Worm (Caenorhabditis elegans) whole organism, young adult: ENCODE results near the gene K02E11.7.

ENCODE experiments used
- B0035.1 ChIP-seq: sonication (generic microtip); optimal IDR thresholded peaks from 2 replicates; lab custom pipeline; 2016; ENCODE audit warnings: missing genetic modification characterization, mild to moderate bottlenecking, missing compliant biosample characterization, missing genotype, missing genetic modification reagents
- B0336.3 ChIP-seq: fragments of 200-800 bp; sonication (Bioruptor generic); IDR thresholded peaks from 2 replicates; pipeline ENCODE4 v1.3.6; 2022; ENCODE audit warnings: missing genetic modification characterization, missing compliant biosample characterization
- C06A6.2 ChIP-seq: fragments of 200-800 bp; sonication (Bioruptor generic); conservative IDR thresholded peaks from 2 replicates; pipeline ENCODE4 v1.3.6; 2022; ENCODE audit warnings: missing genetic modification characterization, missing compliant biosample characterization
- F23B12.7 ChIP-seq: sonication (generic microtip); optimal IDR thresholded peaks from 2 replicates; lab custom pipeline; 2017; ENCODE audit warnings: missing genetic modification characterization, mild to moderate bottlenecking, missing compliant biosample characterization, antibody characterized with exemption, moderate library complexity; ENCODE audit not compliant: insufficient read depth
- F33H1.4 ChIP-seq: fragments of 200-800 bp; sonication (Bioruptor generic); IDR thresholded peaks from 2 replicates; pipeline ENCODE4 v1.3.6; 2022; ENCODE audit warnings: missing genetic modification reagents, missing genetic modification characterization, missing compliant biosample characterization
- F52B5.7 ChIP-seq: sonication (generic microtip); optimal IDR thresholded peaks from 2 replicates; lab custom pipeline; 2016; ENCODE audit warnings: mild to moderate bottlenecking, missing genetic modification characterization, missing compliant biosample characterization
- Y95B8A.8 ChIP-seq: fragments of 200-800 bp; sonication (Bioruptor generic); IDR thresholded peaks from 2 replicates; pipeline ENCODE4 v1.3.6; 2022; ENCODE audit warnings: missing genetic modification reagents, missing genetic modification characterization, missing compliant biosample characterization
- akir-1 ChIP-seq: fragments of 200-800 bp; sonication (Bioruptor generic); optimal IDR thresholded peaks from 2 replicates; lab custom pipeline; 2018; ENCODE audit warnings: mild to moderate bottlenecking, missing genetic modification characterization, moderate library complexity, missing compliant biosample characterization
- aptf-2 ChIP-seq: fragments of 200-800 bp; sonication (Bioruptor generic); conservative IDR thresholded peaks from 2 replicates; pipeline ENCODE4 v1.3.6; 2022; ENCODE audit warnings: missing genetic modification reagents, missing genetic modification characterization, missing compliant biosample characterization
- aptf-3 ChIP-seq: fragments of 200-800 bp; sonication (Bioruptor generic); IDR thresholded peaks from 2 replicates; pipeline ENCODE4 v1.3.6; 2022; ENCODE audit warnings: missing genetic modification characterization, missing compliant biosample characterization
- athp-1 ChIP-seq: sonication (generic microtip); optimal IDR thresholded peaks from 2 replicates; lab custom pipeline; 2017; ENCODE audit warnings: mild to moderate bottlenecking, missing genetic modification characterization, missing compliant biosample characterization
- attf-5 ChIP-seq: fragments of 200-800 bp; sonication (Bioruptor generic); optimal IDR thresholded peaks from 2 replicates; lab custom pipeline; 2018; ENCODE audit warnings: mild to moderate bottlenecking, missing genetic modification characterization, missing compliant biosample characterization
- chd-7 ChIP-seq: sonication (generic microtip); optimal IDR thresholded peaks from 2 replicates; lab custom pipeline; 2016; ENCODE audit warnings: mild to moderate bottlenecking, missing genetic modification characterization, moderate library complexity, missing compliant biosample characterization
- die-1 ChIP-seq: sonication (generic microtip); optimal IDR thresholded peaks from 2 replicates; lab custom pipeline; 2016; ENCODE audit warnings: missing genotype, mild to moderate bottlenecking, missing genetic modification characterization, missing compliant biosample characterization
- dpl-1 ChIP-seq: fragments of 150-350 bp; optimal IDR thresholded peaks from 2 replicates; lab custom pipeline; 2014; ENCODE audit warnings: missing biosample characterization, missing genetic modification reagents, missing genetic modification characterization
- efl-1 ChIP-seq: fragments of 150-350 bp; optimal IDR thresholded peaks from 2 replicates; lab custom pipeline; 2014; ENCODE audit warnings: missing biosample characterization, missing genetic modification reagents, missing genetic modification characterization
- egl-44 ChIP-seq: fragments of 200-800 bp; sonication (Bioruptor generic); IDR thresholded peaks from 2 replicates; pipeline ENCODE4 v1.3.6; 2022; ENCODE audit warnings: missing genetic modification reagents, missing genetic modification characterization, missing compliant biosample characterization
- him-1 ChIP-seq: sonication (generic microtip); optimal IDR thresholded peaks from 2 replicates; lab custom pipeline; 2016; ENCODE audit warnings: missing genotype, missing genetic modification reagents, missing genetic modification characterization, missing compliant biosample characterization
- hlh-26 ChIP-seq: fragments of 200-800 bp; sonication (Bioruptor generic); conservative IDR thresholded peaks from 2 replicates; pipeline ENCODE4 v1.3.6; 2022; ENCODE audit warnings: missing genetic modification reagents, missing genetic modification characterization, missing compliant biosample characterization
- hmg-1.2 ChIP-seq: fragments of 200-800 bp; sonication (Bioruptor generic); IDR thresholded peaks from 2 replicates; pipeline ENCODE4 v1.3.6; 2022; ENCODE audit warnings: missing genetic modification reagents, missing genetic modification characterization, missing compliant biosample characterization
- hrde-1 ChIP-seq: sonication (generic microtip); optimal IDR thresholded peaks from 2 replicates; lab custom pipeline; 2016; ENCODE audit warnings: missing genetic modification characterization, mild to moderate bottlenecking, missing compliant biosample characterization, moderate library complexity, missing genotype, missing genetic modification reagents, borderline replicate concordance
- let-607 ChIP-seq, 2 experiments: fragments of 200-800 bp in 1 of 2; sonication (Bioruptor generic) in 1 of 2; sonication (generic microtip) in 1 of 2; optimal IDR thresholded peaks; 2 replicates each; lab custom pipeline; 2016 to 2018; ENCODE audit warnings: mild to moderate bottlenecking in 2 of 2, missing compliant biosample characterization in 2 of 2, missing genetic modification characterization in 2 of 2, moderate library complexity in 2 of 2, missing genotype in 1 of 2
- lin-26 ChIP-seq: fragments of 200-800 bp; sonication (Bioruptor generic); IDR thresholded peaks from 2 replicates; pipeline ENCODE4 v1.3.6; 2022; ENCODE audit warnings: missing genetic modification reagents, missing genetic modification characterization, missing compliant biosample characterization
- lin-54 ChIP-seq: fragments of 200-800 bp; sonication (Bioruptor generic); optimal IDR thresholded peaks from 2 replicates; lab custom pipeline; 2018; ENCODE audit warnings: mild to moderate bottlenecking, missing genetic modification characterization, missing compliant biosample characterization
- lir-1 ChIP-seq: fragments of 200-800 bp; sonication (Bioruptor generic); conservative IDR thresholded peaks from 2 replicates; pipeline ENCODE4 v1.3.6; 2022; ENCODE audit warnings: missing genetic modification reagents, missing genetic modification characterization, missing compliant biosample characterization
- madf-6 ChIP-seq: fragments of 200-800 bp; sonication (Bioruptor generic); IDR thresholded peaks from 2 replicates; pipeline ENCODE4 v1.3.6; 2022; ENCODE audit warnings: missing genetic modification reagents, missing genetic modification characterization, missing compliant biosample characterization
- madf-8 ChIP-seq: fragments of 200-800 bp; sonication (Bioruptor generic); conservative IDR thresholded peaks from 2 replicates; pipeline ENCODE4 v1.3.6; 2022; ENCODE audit warnings: missing genetic modification reagents, missing genetic modification characterization, missing compliant biosample characterization
- mel-28 ChIP-seq: sonication (generic microtip); optimal IDR thresholded peaks from 2 replicates; lab custom pipeline; 2016; ENCODE audit warnings: borderline replicate concordance, mild to moderate bottlenecking, missing genetic modification characterization, missing compliant biosample characterization
- mes-4 ChIP-seq: sonication (generic microtip); optimal IDR thresholded peaks from 2 replicates; lab custom pipeline; 2016; ENCODE audit warnings: missing genotype, missing genetic modification characterization, missing compliant biosample characterization
- mxl-1 ChIP-seq: sonication (generic microtip); optimal IDR thresholded peaks from 2 replicates; lab custom pipeline; 2016; ENCODE audit warnings: missing genetic modification characterization, missing compliant biosample characterization
- pbrm-1 ChIP-seq: fragments of 200-800 bp; sonication (Bioruptor generic); IDR thresholded peaks from 2 replicates; pipeline ENCODE4 v1.3.6; 2022; ENCODE audit warnings: missing genetic modification reagents, missing genetic modification characterization, missing compliant biosample characterization
- rec-8 ChIP-seq, 2 experiments: sonication (generic microtip); optimal IDR thresholded peaks; 2 replicates each; lab custom pipeline; 2016; ENCODE audit warnings: mild to moderate bottlenecking in 2 of 2, missing genetic modification characterization in 2 of 2, missing genetic modification reagents in 2 of 2, missing genotype in 2 of 2, missing biosample characterization in 1 of 2, missing compliant biosample characterization in 1 of 2, moderate library complexity in 1 of 2
- repo-1 ChIP-seq: sonication (generic microtip); optimal IDR thresholded peaks from 2 replicates; lab custom pipeline; 2017; ENCODE audit warnings: mild to moderate bottlenecking, missing genetic modification characterization, missing compliant biosample characterization
- rpc-1 ChIP-seq, 2 experiments: fragments of 150-350 bp in 1 of 2; sonication (generic microtip) in 1 of 2; optimal IDR thresholded peaks; 2 replicates each; lab custom pipeline; 2014 to 2018; ENCODE audit warnings: missing biosample characterization in 1 of 2, missing genetic modification characterization in 1 of 2, missing genetic modification reagents in 1 of 2, missing genotype in 1 of 2
- sdz-38 ChIP-seq: sonication (generic microtip); optimal IDR thresholded peaks from 2 replicates; lab custom pipeline; 2016; ENCODE audit warnings: missing genotype, missing genetic modification characterization, missing compliant biosample characterization
- snpc-3.4 ChIP-seq: sonication (generic microtip); optimal IDR thresholded peaks from 2 replicates; lab custom pipeline; 2017; ENCODE audit warnings: missing genetic modification characterization, mild to moderate bottlenecking, missing compliant biosample characterization, antibody characterized with exemption, moderate library complexity, missing genotype, missing genetic modification reagents
- snpc-4 ChIP-seq, 5 experiments: fragments of 150-350 bp in 1 of 5; sonication (generic microtip) in 4 of 5; optimal IDR thresholded peaks; 2 replicates each; lab custom pipeline; 2014 to 2018; ENCODE audit warnings: missing genetic modification characterization in 5 of 5, missing biosample characterization in 3 of 5, antibody characterized with exemption in 2 of 5, mild to moderate bottlenecking in 2 of 5, missing compliant biosample characterization in 2 of 5, missing genotype in 2 of 5, moderate library complexity in 2 of 5, missing genetic modification reagents in 1 of 5
- xnd-1 ChIP-seq: sonication (generic microtip); optimal IDR thresholded peaks from 2 replicates; lab custom pipeline; 2016; ENCODE audit warnings: missing genotype, missing genetic modification reagents, missing genetic modification characterization, missing compliant biosample characterization
- ztf-18 ChIP-seq: sonication (generic microtip); optimal IDR thresholded peaks from 2 replicates; lab custom pipeline; 2016; ENCODE audit warnings: missing genotype, mild to moderate bottlenecking, missing genetic modification characterization, missing compliant biosample characterization
- ztf-26 ChIP-seq: sonication (generic microtip); optimal IDR thresholded peaks from 2 replicates; lab custom pipeline; 2017; ENCODE audit warnings: missing genetic modification characterization, missing compliant biosample characterization

Gene K02E11.7

DNA sequence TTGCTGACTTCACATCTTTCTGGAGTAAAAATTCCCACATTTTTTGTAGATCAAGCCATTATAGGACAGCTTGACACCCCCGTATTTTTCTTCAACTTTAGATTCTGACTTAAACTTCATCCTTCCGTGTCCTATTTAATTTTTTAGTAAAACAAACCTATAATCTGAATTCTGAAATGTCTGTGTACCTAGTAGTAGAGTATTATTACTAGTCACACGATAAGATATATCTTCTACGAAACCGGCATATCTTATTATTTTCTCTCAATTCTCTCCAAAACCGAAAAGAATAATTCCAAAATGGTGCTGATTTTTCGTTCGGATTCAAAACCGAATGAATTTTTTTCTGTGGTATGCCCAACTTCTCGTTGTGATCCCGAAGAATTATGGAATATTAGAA lies 40.3 kb upstream of the K02E11.7 start, which contains the start of gene F14D7.9:
Gene F14D7.9 (plus strand): TSS at position 301 of the 400 bp plus-strand sequence.
- TF ChIP-seq hrde-1 (tag; lab: Kevin White, UChicago) (no peak), snpc-3.4 (tag; lab: Kevin White, UChicago) (no peak), egl-44 (GFP tag; lab: Robert Waterston, UW) (no peak), chd-7 (tag; lab: Kevin White, UChicago) (no peak), hlh-26 (GFP tag; lab: Robert Waterston, UW) (no peak), lin-54 (no peak), die-1 (tag; lab: Kevin White, UChicago) (no peak), mxl-1 (tag; lab: Kevin White, UChicago) (no peak), rec-8 (tag; optimal IDR thresholded peaks at IDR 0.05; lab: Kevin White, UChicago) (no peak), C06A6.2 (GFP tag; lab: Robert Waterston, UW) (no peak), ztf-18 (no peak), attf-5 (GFP tag; lab: Kevin White, UChicago) (no peak)

DNA sequence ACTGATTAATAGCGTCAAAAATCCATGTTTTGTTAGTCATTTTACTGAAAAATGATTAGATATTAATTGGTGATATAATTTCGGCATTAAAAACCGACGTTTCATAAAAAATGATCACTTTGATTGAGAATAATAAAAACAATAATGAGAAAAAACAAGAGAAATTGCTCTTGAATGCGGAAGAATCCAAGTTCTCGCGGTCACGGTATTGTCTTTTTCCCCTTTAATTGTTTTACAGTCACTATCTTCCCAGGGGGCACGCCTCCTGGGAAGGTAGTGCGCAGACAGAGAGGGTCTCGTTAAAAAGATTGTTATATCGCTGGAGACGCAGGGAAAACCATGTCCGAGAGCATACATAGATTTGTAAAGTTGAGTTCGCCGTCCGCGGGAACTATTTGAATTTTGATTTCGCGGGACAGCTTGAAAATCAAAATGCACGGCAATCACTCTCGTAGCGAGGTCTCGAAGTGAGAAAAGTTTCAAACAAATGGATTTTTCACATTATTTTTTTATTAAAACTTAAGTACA lies 39.6 kb upstream of the K02E11.7 start, which contains the start of gene F14D7.2:
Gene F14D7.2 (minus strand): TSS at position 51 of the 528 bp plus-strand sequence.
- TF ChIP-seq aptf-3 (GFP tag; lab: Robert Waterston, UW) (peak; percentile 98), madf-8 (GFP tag; lab: Robert Waterston, UW) (peak; percentile 62), pbrm-1 (GFP tag; lab: Robert Waterston, UW) (no peak), xnd-1 (peak; percentile 50), F33H1.4 (0 out of 2 replicates have a peak, but pooled peaks have one; percentile 15), snpc-4 (GFP tag; optimal IDR thresholded peaks at IDR 0.05; lab: Kevin White, UChicago) (no peak), snpc-4 (tag; optimal IDR thresholded peaks at IDR 0.05; lab: Kevin White, UChicago) (no peak), aptf-2 (GFP tag; lab: Robert Waterston, UW) (peak; percentile 99), him-1 (tag; lab: Kevin White, UChicago) (no peak), madf-6 (GFP tag; lab: Robert Waterston, UW) (peak; percentile 80), repo-1 (tag; lab: Kevin White, UChicago) (no peak), rec-8 (tag; optimal IDR thresholded peaks at IDR 0.05; lab: Kevin White, UChicago) (no peak), hmg-1.2 (GFP tag; lab: Robert Waterston, UW) (peak; percentile 42; the same call in 1 of the 2 replicates), efl-1 (GFP tag; lab: Kevin White, UChicago) (peak; percentile 71), dpl-1 (GFP tag; lab: Kevin White, UChicago) (peak; percentile 1)

DNA sequence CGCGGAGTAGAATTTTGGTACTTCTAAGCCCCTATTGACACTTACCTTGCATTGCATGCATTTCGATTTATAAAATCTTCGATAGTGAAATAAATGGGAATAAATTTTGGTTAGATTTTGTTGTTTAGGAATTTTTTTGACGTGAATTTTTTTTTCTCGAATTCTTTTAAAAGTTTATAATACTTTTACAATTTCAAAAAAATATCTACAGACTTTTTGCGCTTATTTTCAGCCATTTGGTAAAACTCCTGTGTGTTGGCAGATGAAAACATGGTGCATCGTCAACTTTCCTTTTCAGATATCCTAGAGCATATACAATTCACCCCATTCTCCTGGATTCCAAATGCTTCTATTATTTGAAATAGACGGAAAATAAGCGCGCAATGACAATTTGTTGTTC lies 36.5 kb upstream of the K02E11.7 start, which contains the start of gene F14D7.18:
Gene F14D7.18 (minus strand): TSS at position 101 of the 400 bp plus-strand sequence.
- no peak for TF ChIP-seq athp-1 (tag; lab: Kevin White, UChicago)
- TF ChIP-seq mel-28, result no peak
- TF ChIP-seq rpc-1 (optimal IDR thresholded peaks at IDR 0.05; lab: Kevin White, UChicago), result no peak
- TF ChIP-seq rpc-1 (tag; optimal IDR thresholded peaks at IDR 0.05; lab: Kevin White, UChicago), result no peak
- no peak for TF ChIP-seq lir-1 (GFP tag; lab: Robert Waterston, UW)
- no peak for TF ChIP-seq madf-6 (GFP tag; lab: Robert Waterston, UW)
- no peak for TF ChIP-seq sdz-38 (tag; lab: Kevin White, UChicago)
- no peak for TF ChIP-seq F52B5.7 (tag; lab: Kevin White, UChicago)
- no peak for TF ChIP-seq mes-4 (tag; lab: Kevin White, UChicago)
- no peak for TF ChIP-seq ztf-26 (tag; lab: Kevin White, UChicago)
- no peak for TF ChIP-seq akir-1 (GFP tag; lab: Kevin White, UChicago)
- no peak for TF ChIP-seq B0035.1
- no peak for TF ChIP-seq Y95B8A.8 (GFP tag; lab: Robert Waterston, UW)
- TF ChIP-seq let-607 (tag; optimal IDR thresholded peaks at IDR 0.05; lab: Kevin White, UChicago), result no peak
- TF ChIP-seq lin-26, result no peak
- no peak for TF ChIP-seq F23B12.7
- no peak for TF ChIP-seq B0336.3
- no peak for TF ChIP-seq chd-7 (tag; lab: Kevin White, UChicago)
